Worm (Caenorhabditis elegans): ENCODE results near the gene mlck-1.

DNA sequence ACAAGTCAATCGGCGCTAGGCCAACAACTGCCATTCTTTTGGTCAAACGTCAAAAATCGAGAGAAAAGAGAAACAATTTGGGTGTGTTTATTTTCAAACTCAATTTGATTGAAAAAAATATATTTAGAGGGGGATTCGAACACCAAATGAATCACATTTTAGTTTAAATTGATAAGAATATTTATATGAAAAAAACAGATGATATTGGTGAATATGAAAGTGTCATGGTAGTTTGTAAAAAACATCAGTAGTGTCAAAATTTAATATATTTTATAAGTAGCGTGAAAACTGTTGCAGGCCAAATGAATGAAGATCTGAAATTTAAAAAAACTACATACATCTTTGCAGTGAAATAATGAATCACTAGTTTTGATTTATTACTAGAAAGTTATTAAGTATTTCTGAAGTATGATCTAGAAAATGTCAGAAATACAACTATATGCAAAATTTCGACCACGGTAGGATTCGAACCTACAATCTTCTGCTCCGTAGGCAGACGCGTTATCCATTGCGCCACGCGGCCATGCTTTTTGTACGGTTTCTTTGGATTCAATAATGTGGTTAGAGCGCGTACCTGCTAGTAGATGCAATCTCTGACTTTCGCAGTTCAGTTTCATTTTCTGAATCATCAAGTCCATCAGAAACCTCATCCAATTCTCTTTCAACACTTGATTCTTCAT, 51.5 kb downstream of the mlck-1 start, which contains the start of gene F19C6.4:
- no peak for TF ChIP-seq flt-1 (GFP tag; IDR thresholded peaks at IDR 0.05)
- TF ChIP-seq ama-1 (optimal IDR thresholded peaks at IDR 0.05): no peak
- no peak for TF ChIP-seq scrt-1 (GFP tag; IDR thresholded peaks at IDR 0.05)
- no peak for TF ChIP-seq pes-1 (GFP tag; IDR thresholded peaks at IDR 0.05)
- no peak for TF ChIP-seq hnd-1 (tag; optimal IDR thresholded peaks at IDR 0.05)
- no peak for TF ChIP-seq ceh-13 (GFP tag; optimal IDR thresholded peaks at IDR 0.05)
